Worm (Caenorhabditis elegans) whole organism, L3 larva: ENCODE data around the gene twk-44.
A peak's percentile ranks its signal among the peaks of the same experiment; 100 is the strongest.

Experiments used
- ZK546.5 ChIP-seq: sonication (generic microtip); optimal IDR thresholded peaks from 2 replicates; lab custom pipeline; 2017; ENCODE audit warnings: missing biosample characterization, missing genetic modification characterization
- nfya-1 ChIP-seq: sonication (generic microtip); optimal IDR thresholded peaks from 2 replicates; lab custom pipeline; 2017; ENCODE audit warnings: missing genetic modification characterization, mild to moderate bottlenecking, missing compliant biosample characterization, antibody characterized with exemption, moderate library complexity; ENCODE audit not compliant: insufficient read depth
- nhr-11 ChIP-seq: fragments of 150-350 bp; optimal IDR thresholded peaks from 2 replicates; lab custom pipeline; 2014; ENCODE audit warnings: missing biosample characterization, missing genetic modification characterization
- nhr-12 ChIP-seq: fragments of 150-350 bp; optimal IDR thresholded peaks from 2 replicates; lab custom pipeline; 2014; ENCODE audit warnings: missing biosample characterization, missing genetic modification characterization
- nhr-237 ChIP-seq: fragments of 150-350 bp; optimal IDR thresholded peaks from 2 replicates; lab custom pipeline; 2014; ENCODE audit warnings: missing biosample characterization, missing genetic modification characterization
- nhr-76 ChIP-seq: fragments of 150-350 bp; sonication (generic microtip); optimal IDR thresholded peaks from 5 replicates; lab custom pipeline; 2014; ENCODE audit warnings: missing biosample characterization, missing genetic modification characterization
- unc-62 ChIP-seq: fragments of 150-350 bp; sonication (generic microtip); optimal IDR thresholded peaks from 4 replicates; lab custom pipeline; 2014; ENCODE audit warnings: missing biosample characterization, missing genetic modification reagents, missing genetic modification characterization
- zag-1 ChIP-seq: fragments of 150-350 bp; optimal IDR thresholded peaks from 2 replicates; lab custom pipeline; 2014; ENCODE audit warnings: missing biosample characterization, missing genetic modification characterization
- ztf-11 ChIP-seq: fragments of 150-350 bp; optimal IDR thresholded peaks from 2 replicates; lab custom pipeline; 2014; ENCODE audit warnings: missing biosample characterization, missing genetic modification characterization

ce11 chrX:11576429-11577088 lies 50.4 kb downstream of the twk-44 start:
- no peak for TF ChIP-seq ZK546.5 (tag; lab: Kevin White, UChicago)
- no peak for TF ChIP-seq nhr-76 (tag; lab: Kevin White, UChicago)
- TF ChIP-seq zag-1 = no peak
- TF ChIP-seq ztf-11 (tag; lab: Kevin White, UChicago) = no peak
- TF ChIP-seq unc-62 (GFP tag; lab: Kevin White, UChicago) = peak; percentile 32
- TF ChIP-seq nhr-11 (tag; lab: Kevin White, UChicago) = no peak
- TF ChIP-seq nfya-1 (tag; lab: Kevin White, UChicago) = no peak
- TF ChIP-seq nhr-237 (tag; lab: Kevin White, UChicago) = no peak
- TF ChIP-seq nhr-12 (tag; lab: Kevin White, UChicago) = no peak
